Fruit fly (Drosophila melanogaster): ENCODE results near the gene MICU1.

Gene MICU1

DNA sequence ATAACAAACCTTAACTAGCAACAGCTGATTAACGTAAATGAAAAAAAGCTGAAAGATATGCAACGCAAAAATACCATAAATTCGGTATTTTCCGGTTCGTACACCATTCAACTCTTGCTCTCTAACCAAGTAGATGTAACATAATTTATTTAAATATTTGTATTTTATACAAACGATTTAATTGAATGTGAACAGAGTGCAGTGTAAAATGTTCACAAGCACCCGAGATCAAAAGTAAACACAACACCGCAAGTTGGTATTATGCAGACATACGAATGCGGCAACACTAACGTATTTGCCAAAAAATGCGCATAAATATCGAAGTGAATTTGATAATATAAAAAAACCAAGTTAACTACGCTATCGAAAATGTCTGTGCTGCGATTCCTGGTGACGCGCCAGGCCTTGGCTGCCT, at the start of gene MICU1 (continued):
- TF ChIP-seq E2f2 (GFP tag; IDR thresholded peaks at IDR 0.05) (peak; percentile 17; the same call in 1 of the 2 replicates), Dll (GFP tag; IDR thresholded peaks at IDR 0.05; ENCODE audit: partially characterized antibody) (0 out of 4 replicates have a peak, but pooled peaks have one; percentile 21), CG1647 (GFP tag; optimal IDR thresholded peaks at IDR 0.05) (no peak), chinmo (GFP tag; IDR thresholded peaks at IDR 0.05; ENCODE audit: partially characterized antibody) (no peak), scrt (GFP tag; optimal IDR thresholded peaks at IDR 0.05) (peak; percentile 30), CG8924 (tag; optimal IDR thresholded peaks at IDR 0.05) (peak; percentile 57), CG42726 (GFP tag; IDR thresholded peaks at IDR 0.05; ENCODE audit: partially characterized antibody) (no peak), CG8388 (GFP tag; optimal IDR thresholded peaks at IDR 0.05) (peak; percentile 17), CG2116 (GFP tag; optimal IDR thresholded peaks at IDR 0.05) (peak; percentile 44), Pdp1 (GFP tag; optimal IDR thresholded peaks at IDR 0.05) (peak in 1 of 2 experiments; percentile 39), fu2 (GFP tag; optimal IDR thresholded peaks at IDR 0.05) (no peak), CG9797 (GFP tag; optimal IDR thresholded peaks at IDR 0.05) (peak; percentile 65), CG9437 (GFP tag; optimal IDR thresholded peaks at IDR 0.05) (peak; percentile 11), CG8359 (GFP tag; optimal IDR thresholded peaks at IDR 0.05; ENCODE audit: borderline replicate concordance) (no peak), CG15073 (GFP tag; optimal IDR thresholded peaks at IDR 0.05) (no peak), CG31441 (GFP tag; IDR thresholded peaks at IDR 0.05) (peak; percentile 39; the same call in 1 of the 2 replicates), Max (GFP tag; optimal IDR thresholded peaks at IDR 0.05) (no peak), pan (optimal IDR thresholded peaks at IDR 0.05) (no peak), pan (GFP tag; optimal IDR thresholded peaks at IDR 0.05 in 1 of 2, IDR thresholded peaks at IDR 0.05 in 1 of 2) (no peak), Hsf (GFP tag; optimal IDR thresholded peaks at IDR 0.05) (peak; percentile 15), rib (GFP tag; IDR thresholded peaks at IDR 0.05) (no peak), sc (optimal IDR thresholded peaks at IDR 0.05) (no peak), sc (GFP tag; optimal IDR thresholded peaks at IDR 0.05) (no peak), CG14710 (tag; optimal IDR thresholded peaks at IDR 0.05) (peak; percentile 80), Adf1 (GFP tag; IDR thresholded peaks at IDR 0.05) (no peak), eve (GFP tag; optimal IDR thresholded peaks at IDR 0.05) (peak in 1 of 2 experiments; percentile 32), crp (GFP tag; optimal IDR thresholded peaks at IDR 0.05) (peak; percentile 75 to 96), wek (GFP tag; optimal IDR thresholded peaks at IDR 0.05) (no peak), gro (GFP tag; optimal IDR thresholded peaks at IDR 0.05) (no peak), stwl (tag; optimal IDR thresholded peaks at IDR 0.05) (peak; percentile 87), kah (GFP tag; optimal IDR thresholded peaks at IDR 0.05) (no peak), CG7556 (GFP tag; optimal IDR thresholded peaks at IDR 0.05) (no peak), trem (tag; optimal IDR thresholded peaks at IDR 0.05) (peak; percentile 43), sna (GFP tag; IDR thresholded peaks at IDR 0.05; ENCODE audit: partially characterized antibody) (peak; percentile 44; the same call in 1 of the 2 replicates), HLH3B (GFP tag; IDR thresholded peaks at IDR 0.05) (no peak), Med (GFP tag) (peak; percentile 60), maf-S (GFP tag; optimal IDR thresholded peaks at IDR 0.05) (no peak), CG18011 (GFP tag; optimal IDR thresholded peaks at IDR 0.05) (peak; percentile 98), Rx (GFP tag; IDR thresholded peaks at IDR 0.05) (no peak), CoRest (tag; optimal IDR thresholded peaks at IDR 0.05) (peak; percentile 5), org-1 (GFP tag; optimal IDR thresholded peaks at IDR 0.05) (no peak), YL-1 (GFP tag; optimal IDR thresholded peaks at IDR 0.05) (peak; percentile 76), CG12299 (tag; optimal IDR thresholded peaks at IDR 0.05) (peak; percentile 23), CG4617 (GFP tag; optimal IDR thresholded peaks at IDR 0.05; ENCODE audit: borderline replicate concordance) (peak; percentile 74), dmrt11E (tag; optimal IDR thresholded peaks at IDR 0.05) (no peak), CG17829 (tag; optimal IDR thresholded peaks at IDR 0.05) (peak; percentile 19), row (GFP tag; IDR thresholded peaks at IDR 0.05) (peak; percentile 17; the same call in 2 of the 3 replicates), lilli (GFP tag; optimal IDR thresholded peaks at IDR 0.05) (no peak), CG3281 (GFP tag; optimal IDR thresholded peaks at IDR 0.05) (peak; percentile 19), CG15269 (tag; optimal IDR thresholded peaks at IDR 0.05) (no peak)
